Fruit fly (Drosophila melanogaster): ENCODE measurements around the gene Mob2.

The Mob2 gene

dm6 chr3L:11609835-11610234 lies 47.8 kb upstream of the Mob2 start, which contains the start of gene CG42832:
Gene CG42832 (plus strand): TSS chr3L:11610135.
- TF ChIP-seq fru (optimal IDR thresholded peaks at IDR 0.05) (no peak), CG18599 (GFP tag; optimal IDR thresholded peaks at IDR 0.05) (peak; percentile 43), CG11695 (GFP tag; IDR thresholded peaks at IDR 0.05) (0 out of 3 replicates have a peak, but pooled peaks have one; percentile 25), slp2 (GFP tag; optimal IDR thresholded peaks at IDR 0.05) (no peak), Hr39 (optimal IDR thresholded peaks at IDR 0.05) (no peak), CG12236 (GFP tag; optimal IDR thresholded peaks at IDR 0.05) (no peak), Fer1 (GFP tag; optimal IDR thresholded peaks at IDR 0.05) (peak; percentile 21), lab (GFP tag; optimal IDR thresholded peaks at IDR 0.05) (peak; percentile 52), sob (GFP tag; IDR thresholded peaks at IDR 0.05) (0 out of 2 replicates have a peak, but pooled peaks have one; percentile 35), caup (GFP tag; optimal IDR thresholded peaks at IDR 0.05; ENCODE audit: severe bottlenecking) (peak; percentile 42), CG13296 (GFP tag; optimal IDR thresholded peaks at IDR 0.05) (peak; percentile 6)

- TF ChIP-seq phol (tag; optimal IDR thresholded peaks at IDR 0.05), result peak; percentile 47
- no peak for TF ChIP-seq repo (GFP tag; optimal IDR thresholded peaks at IDR 0.05)
- peak; percentile 86 for TF ChIP-seq gfzf (GFP tag; optimal IDR thresholded peaks at IDR 0.05)
- peak; percentile 42; the same call in 1 of the 2 replicates for TF ChIP-seq slbo (GFP tag; IDR thresholded peaks at IDR 0.05)
- TF ChIP-seq CG13287 (GFP tag; IDR thresholded peaks at IDR 0.05; ENCODE audit: partially characterized antibody), result peak; percentile 15; the same call in 1 of the 2 replicates
- TF ChIP-seq Dfd (GFP tag; optimal IDR thresholded peaks at IDR 0.05), result peak in 1 of 2 experiments; percentile 31
- no peak for TF ChIP-seq Hr78 (GFP tag; optimal IDR thresholded peaks at IDR 0.05)
- TF ChIP-seq Bgb (GFP tag; IDR thresholded peaks at IDR 0.05; ENCODE audit: partially characterized antibody), result peak; percentile 29; the same call in 1 of the 2 replicates
- TF ChIP-seq CG30431 (GFP tag; optimal IDR thresholded peaks at IDR 0.05), result no peak
- peak; percentile 41; the same call in 1 of the 2 replicates for TF ChIP-seq vvl (GFP tag; IDR thresholded peaks at IDR 0.05)
- TF ChIP-seq Lhr (GFP tag; optimal IDR thresholded peaks at IDR 0.05), result peak; percentile 56
- no peak for TF ChIP-seq CG8944 (GFP tag; optimal IDR thresholded peaks at IDR 0.05)
- peak; percentile 47 for TF ChIP-seq Abd-B (GFP tag; optimal IDR thresholded peaks at IDR 0.05)
- no peak for TF ChIP-seq insv (GFP tag; optimal IDR thresholded peaks at IDR 0.05)
- TF ChIP-seq Sry-δ (GFP tag; optimal IDR thresholded peaks at IDR 0.05), result peak; percentile 46
- peak; percentile 97 for TF ChIP-seq CG4617 (GFP tag; optimal IDR thresholded peaks at IDR 0.05; ENCODE audit: borderline replicate concordance)
- TF ChIP-seq CG15514 (GFP tag; optimal IDR thresholded peaks at IDR 0.05), result peak; percentile 13
- peak; percentile 24 for TF ChIP-seq Xbp1 (GFP tag; optimal IDR thresholded peaks at IDR 0.05)
- no peak for TF ChIP-seq slou (GFP tag; optimal IDR thresholded peaks at IDR 0.05)
- peak; percentile 40 for TF ChIP-seq Ets65A (GFP tag)
- peak; percentile 91 for TF ChIP-seq pfk (GFP tag; optimal IDR thresholded peaks at IDR 0.05)
- TF ChIP-seq Meics (GFP tag; optimal IDR thresholded peaks at IDR 0.05), result peak; percentile 98
- TF ChIP-seq knrl (GFP tag; IDR thresholded peaks at IDR 0.05; ENCODE audit: partially characterized antibody), result 0 out of 3 replicates have a peak, but pooled peaks have one; percentile 6
- TF ChIP-seq CG14710 (tag; optimal IDR thresholded peaks at IDR 0.05), result peak; percentile 62
- TF ChIP-seq MESR4 (GFP tag; optimal IDR thresholded peaks at IDR 0.05), result peak; percentile 83
- TF ChIP-seq Hmr (GFP tag; optimal IDR thresholded peaks at IDR 0.05), result peak; percentile 2
- peak; percentile 42 for TF ChIP-seq trem (tag; optimal IDR thresholded peaks at IDR 0.05)
- TF ChIP-seq CG12659 (GFP tag; optimal IDR thresholded peaks at IDR 0.05), result peak; percentile 39
- TF ChIP-seq row (GFP tag; IDR thresholded peaks at IDR 0.05), result peak; percentile 62; the same call in 2 of the 3 replicates
- TF ChIP-seq MBD-R2 (GFP tag; IDR thresholded peaks at IDR 0.05), result peak; percentile 27; the same call in 1 of the 2 replicates
- peak; percentile 55 for TF ChIP-seq CG9797 (GFP tag; optimal IDR thresholded peaks at IDR 0.05)
- peak in 1 of 2 experiments; percentile 72 for TF ChIP-seq Pdp1 (GFP tag; optimal IDR thresholded peaks at IDR 0.05)
- peak; percentile 77 for TF ChIP-seq CG10267 (tag; optimal IDR thresholded peaks at IDR 0.05)
- peak; percentile 83 for TF ChIP-seq CG11504 (tag; optimal IDR thresholded peaks at IDR 0.05)
- no peak for TF ChIP-seq Bteb2 (GFP tag; optimal IDR thresholded peaks at IDR 0.05)
- no peak for TF ChIP-seq gcm2 (GFP tag; optimal IDR thresholded peaks at IDR 0.05)
These were observed 47.2 kb upstream of the Mob2 start, which contains the start of gene Duba for dm6 chr3L:11609153-11609809. Gene Duba (minus strand): TSS chr3L:11609465.

All from whole organism, embryonic.